Worm (Caenorhabditis elegans) whole organism, L1 larva: ENCODE data around the gene fntb-1.

Experiments used
- C16A3.4 ChIP-seq: fragments of 150-350 bp; optimal IDR thresholded peaks from 2 replicates; lab custom pipeline; 2014; ENCODE audit warnings: missing biosample characterization, missing genetic modification characterization
- F16B12.6 ChIP-seq: fragments of 150-350 bp; optimal IDR thresholded peaks from 2 replicates; lab custom pipeline; 2014; ENCODE audit warnings: missing biosample characterization, missing genetic modification characterization
- Y116A8C.19 ChIP-seq: sonication (generic microtip); optimal IDR thresholded peaks from 2 replicates; lab custom pipeline; 2016; ENCODE audit warnings: missing compliant biosample characterization, missing genetic modification characterization, borderline replicate concordance
- alr-1 ChIP-seq: fragments of 200-800 bp; sonication (Bioruptor generic); optimal IDR thresholded peaks from 2 replicates; lab custom pipeline; 2018; ENCODE audit warnings: borderline replicate concordance, mild to moderate bottlenecking, missing genetic modification characterization, missing compliant biosample characterization
- aly-2 ChIP-seq: fragments of 150-350 bp; optimal IDR thresholded peaks from 2 replicates; lab custom pipeline; 2014; ENCODE audit warnings: missing biosample characterization, missing genetic modification characterization
- ama-1 ChIP-seq: fragments of 150-350 bp; optimal IDR thresholded peaks from 2 replicates; lab custom pipeline; 2014
- ceh-90 ChIP-seq: sonication (generic microtip); optimal IDR thresholded peaks from 2 replicates; lab custom pipeline; 2016; ENCODE audit warnings: missing genetic modification characterization, missing compliant biosample characterization
- dpl-1 ChIP-seq, 3 experiments: fragments of 150-350 bp in 2 of 3; sonication (generic microtip) in 1 of 3; optimal IDR thresholded peaks; 2 replicates each; lab custom pipeline; 2014 to 2017; ENCODE audit warnings: missing biosample characterization in 3 of 3, missing genetic modification characterization in 3 of 3, missing genetic modification reagents in 3 of 3
- dsc-1 ChIP-seq: sonication (generic microtip); optimal IDR thresholded peaks from 2 replicates; lab custom pipeline; 2016; ENCODE audit warnings: mild to moderate bottlenecking, missing genetic modification characterization, missing compliant biosample characterization
- efl-3 ChIP-seq: fragments of 200-800 bp; sonication (Bioruptor generic); optimal IDR thresholded peaks from 2 replicates; lab custom pipeline; 2018; ENCODE audit warnings: mild to moderate bottlenecking, missing genetic modification characterization, missing compliant biosample characterization
- elt-3 ChIP-seq, 6 experiments: fragments of 150-350 bp in 1 of 6; sonication (generic microtip); optimal IDR thresholded peaks; 2 replicates each; lab custom pipeline; 2017 to 2018; ENCODE audit warnings: missing biosample characterization in 6 of 6, missing genetic modification characterization in 6 of 6, inconsistent platforms in 1 of 6
- ets-5 ChIP-seq: fragments of 200-800 bp; sonication (Bioruptor generic); IDR thresholded peaks from 2 replicates; pipeline ENCODE4 v1.3.6; 2022; ENCODE audit warnings: missing genetic modification characterization, missing compliant biosample characterization
- fkh-10 ChIP-seq: sonication (generic microtip); optimal IDR thresholded peaks from 2 replicates; lab custom pipeline; 2017; ENCODE audit warnings: missing biosample characterization, missing genetic modification reagents, missing genetic modification characterization
- grh-1 ChIP-seq: fragments of 200-800 bp; sonication (Bioruptor generic); IDR thresholded peaks from 2 replicates; pipeline ENCODE4 v1.3.6; 2022; ENCODE audit warnings: missing genetic modification reagents, missing genetic modification characterization, missing compliant biosample characterization
- hlh-17 ChIP-seq: fragments of 200-800 bp; sonication (Bioruptor generic); optimal IDR thresholded peaks from 2 replicates; lab custom pipeline; 2018; ENCODE audit warnings: missing genetic modification characterization, mild to moderate bottlenecking, missing compliant biosample characterization, moderate library complexity, borderline replicate concordance
- isw-1 ChIP-seq: fragments of 200-800 bp; sonication (Bioruptor generic); IDR thresholded peaks from 2 replicates; pipeline ENCODE4 v1.3.6; 2022; ENCODE audit warnings: missing genetic modification characterization, missing compliant biosample characterization
- lin-13 ChIP-seq: fragments of 150-350 bp; optimal IDR thresholded peaks from 2 replicates; lab custom pipeline; 2014; ENCODE audit warnings: missing biosample characterization, missing genetic modification reagents, missing genetic modification characterization
- lin-39 ChIP-seq: fragments of 150-350 bp; optimal IDR thresholded peaks from 2 replicates; lab custom pipeline; 2014; ENCODE audit warnings: missing biosample characterization, missing genetic modification reagents, missing genetic modification characterization
- lir-3 ChIP-seq: sonication (generic microtip); optimal IDR thresholded peaks from 2 replicates; lab custom pipeline; 2016; ENCODE audit warnings: mild to moderate bottlenecking, missing genetic modification characterization, moderate library complexity, missing compliant biosample characterization; ENCODE audit not compliant: poor library complexity
- lsy-2 ChIP-seq, 2 experiments: fragments of 150-350 bp; optimal IDR thresholded peaks; 2 replicates each; lab custom pipeline; 2014; ENCODE audit warnings: missing biosample characterization in 2 of 2, missing genetic modification characterization in 2 of 2
- mab-9 ChIP-seq: fragments of 200-800 bp; sonication (Bioruptor generic); IDR thresholded peaks from 2 replicates; pipeline ENCODE4 v1.3.6; 2022; ENCODE audit warnings: missing genetic modification reagents, missing genetic modification characterization, missing compliant biosample characterization
- mef-2 ChIP-seq: fragments of 150-350 bp; optimal IDR thresholded peaks from 2 replicates; lab custom pipeline; 2014; ENCODE audit warnings: missing biosample characterization, missing genetic modification characterization
- mep-1 ChIP-seq: fragments of 150-350 bp; optimal IDR thresholded peaks from 2 replicates; lab custom pipeline; 2014; ENCODE audit warnings: missing biosample characterization, missing genetic modification characterization
- nhr-237 ChIP-seq: fragments of 150-350 bp; optimal IDR thresholded peaks from 2 replicates; lab custom pipeline; 2014; ENCODE audit warnings: missing biosample characterization, missing genetic modification characterization
- nhr-28 ChIP-seq: fragments of 150-350 bp; optimal IDR thresholded peaks from 2 replicates; lab custom pipeline; 2014; ENCODE audit warnings: missing biosample characterization, missing genetic modification characterization
- nhr-77 ChIP-seq: fragments of 150-350 bp; optimal IDR thresholded peaks from 2 replicates; lab custom pipeline; 2014; ENCODE audit warnings: missing biosample characterization, missing genetic modification characterization
- pag-3 ChIP-seq: sonication (generic microtip); optimal IDR thresholded peaks from 2 replicates; lab custom pipeline; 2017; ENCODE audit warnings: missing genetic modification characterization, mild to moderate bottlenecking, missing compliant biosample characterization, antibody characterized with exemption, borderline replicate concordance; ENCODE audit not compliant: insufficient read depth
- pax-3 ChIP-seq: fragments of 200-800 bp; sonication (Bioruptor generic); optimal IDR thresholded peaks from 2 replicates; lab custom pipeline; 2018; ENCODE audit warnings: mild to moderate bottlenecking, missing genetic modification characterization, moderate library complexity, missing compliant biosample characterization
- snpc-4 ChIP-seq: fragments of 150-350 bp; optimal IDR thresholded peaks from 2 replicates; lab custom pipeline; 2014; ENCODE audit warnings: missing biosample characterization, missing genetic modification characterization
- sup-37 ChIP-seq: fragments of 200-800 bp; sonication (Bioruptor generic); optimal IDR thresholded peaks from 2 replicates; lab custom pipeline; 2018; ENCODE audit warnings: mild to moderate bottlenecking, missing genetic modification characterization, missing compliant biosample characterization
- tbx-2 ChIP-seq: sonication (generic microtip); optimal IDR thresholded peaks from 2 replicates; lab custom pipeline; 2016; ENCODE audit warnings: missing genetic modification characterization, missing compliant biosample characterization
- tlp-1 ChIP-seq: fragments of 150-350 bp; optimal IDR thresholded peaks from 2 replicates; lab custom pipeline; 2014; ENCODE audit warnings: missing biosample characterization, missing genetic modification characterization
- unc-130 ChIP-seq: fragments of 150-350 bp; optimal IDR thresholded peaks from 2 replicates; lab custom pipeline; 2017; ENCODE audit warnings: missing biosample characterization, missing genetic modification characterization, inconsistent platforms
- unc-86 ChIP-seq: sonication (generic microtip); optimal IDR thresholded peaks from 2 replicates; lab custom pipeline; 2016; ENCODE audit warnings: missing genetic modification characterization, missing compliant biosample characterization
- vab-15 ChIP-seq: sonication (generic microtip); optimal IDR thresholded peaks from 2 replicates; lab custom pipeline; 2017; ENCODE audit warnings: missing genotype, mild to moderate bottlenecking, missing genetic modification characterization, missing compliant biosample characterization
- zip-4 ChIP-seq: fragments of 200-800 bp; sonication (Bioruptor generic); optimal IDR thresholded peaks from 2 replicates; lab custom pipeline; 2018; ENCODE audit warnings: mild to moderate bottlenecking, missing genetic modification characterization, moderate library complexity, missing compliant biosample characterization
- ztf-11 ChIP-seq, 2 experiments: sonication (generic microtip); optimal IDR thresholded peaks; 2 replicates each; lab custom pipeline; 2016 to 2017; ENCODE audit warnings: missing genetic modification characterization in 2 of 2, missing biosample characterization in 1 of 2, missing compliant biosample characterization in 1 of 2
- ztf-4 ChIP-seq: fragments of 150-350 bp; optimal IDR thresholded peaks from 2 replicates; lab custom pipeline; 2014; ENCODE audit warnings: missing biosample characterization, missing genetic modification characterization

The fntb-1 gene

ce11 chrV:14480533-14480932 is 33.1 kb downstream of the fntb-1 start:
- TF ChIP-seq fkh-10 (no peak), nhr-28 (no peak), ets-5 (GFP tag; lab: Robert Waterston, UW) (no peak), grh-1 (GFP tag; lab: Robert Waterston, UW) (no peak), tlp-1 (tag; lab: Kevin White, UChicago) (no peak), Y116A8C.19 (tag; lab: Kevin White, UChicago) (no peak), unc-130 (tag; lab: Kevin White, UChicago) (no peak), alr-1 (tag; lab: Kevin White, UChicago) (no peak), F16B12.6 (no peak), dsc-1 (no peak), isw-1 (no peak), tbx-2 (tag; lab: Kevin White, UChicago) (no peak), C16A3.4 (no peak), efl-3 (GFP tag; lab: Kevin White, UChicago) (no peak), snpc-4 (no peak), pax-3 (no peak), pag-3 (tag; lab: Kevin White, UChicago) (no peak), mab-9 (GFP tag; lab: Robert Waterston, UW) (no peak), ztf-11 (tag; optimal IDR thresholded peaks at IDR 0.05; lab: Kevin White, UChicago) (no peak), lir-3 (tag; lab: Kevin White, UChicago) (no peak)

ce11 chrV:14481401-14481800 is 34.0 kb downstream of the fntb-1 start, which contains the start of gene R02D5.7:
Gene R02D5.7 (minus strand): TSS chrV:14481501.
- TF ChIP-seq nhr-237 (tag; lab: Kevin White, UChicago) (no peak), unc-86 (tag; lab: Kevin White, UChicago) (no peak), lin-39 (tag; lab: Kevin White, UChicago) (no peak), aly-2 (tag; lab: Kevin White, UChicago) (no peak), mep-1 (tag; lab: Kevin White, UChicago) (no peak), ama-1 (no peak), ztf-4 (no peak), lir-3 (tag; lab: Kevin White, UChicago) (no peak), vab-15 (tag; lab: Kevin White, UChicago) (no peak), unc-130 (tag; lab: Kevin White, UChicago) (no peak), lsy-2 (tag; optimal IDR thresholded peaks at IDR 0.05; lab: Kevin White, UChicago) (no peak), nhr-77 (no peak), ceh-90 (tag; lab: Kevin White, UChicago) (no peak), hlh-17 (GFP tag; lab: Kevin White, UChicago) (no peak), lin-13 (GFP tag; lab: Kevin White, UChicago) (no peak)
- TF ChIP-seq, all 84 proteins: peak for 0

ce11 chrV:14481987-14482386 is 34.5 kb downstream of the fntb-1 start, which contains the start of gene R02D5.10:
Gene R02D5.10 (plus strand): TSS chrV:14482287.
- no peak for TF ChIP-seq mef-2 (tag; lab: Kevin White, UChicago)
- no peak for TF ChIP-seq elt-3 (tag; optimal IDR thresholded peaks at IDR 0.05; lab: Kevin White, UChicago)
- TF ChIP-seq fkh-10 = no peak
- TF ChIP-seq zip-4 (GFP tag; lab: Kevin White, UChicago) = no peak
- TF ChIP-seq sup-37 (GFP tag; lab: Kevin White, UChicago) = no peak
- TF ChIP-seq ztf-4 = no peak
- TF ChIP-seq grh-1 (GFP tag; lab: Robert Waterston, UW) = no peak
- TF ChIP-seq dpl-1 (GFP tag; optimal IDR thresholded peaks at IDR 0.05; lab: Kevin White, UChicago) = no peak
